Worm (Caenorhabditis elegans): ENCODE data around the gene tufm-1.
"Not testable (repeated sequence)": the region's sequence is repeated elsewhere in the genome, so short reads cannot be mapped to it uniquely, and the experiment has no call there.

DNA sequence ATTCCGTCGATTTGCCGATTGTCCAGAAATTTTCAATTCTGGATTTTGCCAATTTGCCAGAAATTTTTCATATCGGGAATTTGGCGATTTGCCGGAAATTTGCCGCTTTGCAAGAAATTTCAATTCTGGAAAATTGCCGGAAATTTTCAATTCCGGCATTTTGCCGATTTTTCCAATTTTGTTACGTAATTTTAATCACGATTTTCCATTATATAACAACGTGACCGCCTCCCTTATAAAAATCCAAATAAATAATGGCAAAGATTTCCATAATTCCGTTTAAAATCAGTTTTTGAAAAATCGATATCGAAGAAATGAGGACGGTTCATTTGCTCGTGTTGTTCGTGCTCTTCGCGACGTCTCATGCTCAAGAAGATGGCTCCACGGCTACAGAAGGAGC lies 32.0 kb upstream of the tufm-1 start, which contains the start of gene H34I24.1:
- not testable (repeated sequence) for TF ChIP-seq nhr-11 (tag; optimal IDR thresholded peaks at IDR 0.05); ama-1 (optimal IDR thresholded peaks at IDR 0.05); ceh-16 (tag; optimal IDR thresholded peaks at IDR 0.05); lin-13 (GFP tag; optimal IDR thresholded peaks at IDR 0.05); sma-9 (GFP tag; optimal IDR thresholded peaks at IDR 0.05); sma-9 (tag; optimal IDR thresholded peaks at IDR 0.05); ZK546.5 (tag; optimal IDR thresholded peaks at IDR 0.05)
